Worm (Caenorhabditis elegans) whole organism, L1 larva: Measurements from ENCODE around the gene fbxc-55.

Experiments
- aly-2 ChIP-seq: fragments of 150-350 bp; optimal IDR thresholded peaks from 2 replicates; lab custom pipeline; 2014; ENCODE audit warnings: missing biosample characterization, missing genetic modification characterization
- elt-2 ChIP-seq: sonication (generic microtip); optimal IDR thresholded peaks from 2 replicates; lab custom pipeline; 2016; ENCODE audit warnings: missing genetic modification characterization, mild to moderate bottlenecking, inconsistent platforms, missing compliant biosample characterization, missing genetic modification reagents
- elt-3 ChIP-seq, 6 experiments: fragments of 150-350 bp in 1 of 6; sonication (generic microtip); optimal IDR thresholded peaks; 2 replicates each; lab custom pipeline; 2017 to 2018; ENCODE audit warnings: missing biosample characterization in 6 of 6, missing genetic modification characterization in 6 of 6, inconsistent platforms in 1 of 6
- jun-1 ChIP-seq: fragments of 150-350 bp; optimal IDR thresholded peaks from 2 replicates; lab custom pipeline; 2014; ENCODE audit warnings: missing biosample characterization, missing genetic modification reagents, missing genetic modification characterization
- lin-13 ChIP-seq: fragments of 150-350 bp; optimal IDR thresholded peaks from 2 replicates; lab custom pipeline; 2014; ENCODE audit warnings: missing biosample characterization, missing genetic modification reagents, missing genetic modification characterization
- lin-39 ChIP-seq: fragments of 150-350 bp; optimal IDR thresholded peaks from 2 replicates; lab custom pipeline; 2014; ENCODE audit warnings: missing biosample characterization, missing genetic modification reagents, missing genetic modification characterization
- lir-3 ChIP-seq: sonication (generic microtip); optimal IDR thresholded peaks from 2 replicates; lab custom pipeline; 2016; ENCODE audit warnings: mild to moderate bottlenecking, missing genetic modification characterization, moderate library complexity, missing compliant biosample characterization; ENCODE audit not compliant: poor library complexity
- mef-2 ChIP-seq: fragments of 150-350 bp; optimal IDR thresholded peaks from 2 replicates; lab custom pipeline; 2014; ENCODE audit warnings: missing biosample characterization, missing genetic modification characterization
- nhr-237 ChIP-seq: fragments of 150-350 bp; optimal IDR thresholded peaks from 2 replicates; lab custom pipeline; 2014; ENCODE audit warnings: missing biosample characterization, missing genetic modification characterization
- nhr-71 ChIP-seq: sonication (generic microtip); optimal IDR thresholded peaks from 2 replicates; lab custom pipeline; 2016; ENCODE audit warnings: mild to moderate bottlenecking, missing genetic modification characterization, moderate library complexity, missing compliant biosample characterization
- unc-130 ChIP-seq: fragments of 150-350 bp; optimal IDR thresholded peaks from 2 replicates; lab custom pipeline; 2017; ENCODE audit warnings: missing biosample characterization, missing genetic modification characterization, inconsistent platforms

ce11 chrII:3208679-3209078 lies 38.7 kb upstream of the fbxc-55 start, which contains the start of gene sdz-35:
- no peak for TF ChIP-seq nhr-237 (tag; lab: Kevin White, UChicago)
- no peak for TF ChIP-seq elt-3 (tag; optimal IDR thresholded peaks at IDR 0.05; lab: Kevin White, UChicago)
- TF ChIP-seq jun-1 (tag; lab: Kevin White, UChicago): no peak
- TF ChIP-seq aly-2: no peak
- TF ChIP-seq lir-3: no peak
- TF ChIP-seq mef-2: no peak
- no peak for TF ChIP-seq lin-13 (GFP tag; lab: Kevin White, UChicago)
- TF ChIP-seq elt-2: no peak
- no peak for TF ChIP-seq lin-39 (tag; lab: Kevin White, UChicago)
- no peak for TF ChIP-seq unc-130
- TF ChIP-seq nhr-71 (tag; lab: Kevin White, UChicago): no peak
